Worm (Caenorhabditis elegans) whole organism, L2 larva: ENCODE measurements around the gene T28F3.8.
A peak's percentile ranks its signal among the peaks of the same experiment; 100 is the strongest.

Experiments
- C34F6.9 ChIP-seq: fragments of 150-350 bp; optimal IDR thresholded peaks from 2 replicates; lab custom pipeline; 2014; ENCODE audit warnings: missing biosample characterization, missing genetic modification characterization
- F13H6.1 ChIP-seq: sonication (generic microtip); optimal IDR thresholded peaks from 2 replicates; lab custom pipeline; 2016; ENCODE audit warnings: missing genetic modification characterization, missing compliant biosample characterization
- R02D3.7 ChIP-seq: fragments of 150-350 bp; optimal IDR thresholded peaks from 2 replicates; lab custom pipeline; 2014; ENCODE audit warnings: missing biosample characterization, missing genetic modification characterization
- Y55F3AM.14 ChIP-seq: fragments of 200-800 bp; sonication (Bioruptor generic); optimal IDR thresholded peaks from 2 replicates; lab custom pipeline; 2018; ENCODE audit warnings: mild to moderate bottlenecking, missing genetic modification characterization, missing compliant biosample characterization
- ZK546.5 ChIP-seq: sonication (generic microtip); optimal IDR thresholded peaks from 2 replicates; lab custom pipeline; 2017; ENCODE audit warnings: missing biosample characterization, missing genetic modification characterization
- alr-1 ChIP-seq: fragments of 150-350 bp; optimal IDR thresholded peaks from 2 replicates; lab custom pipeline; 2014; ENCODE audit warnings: missing biosample characterization, missing genetic modification characterization
- blmp-1 ChIP-seq: sonication (generic microtip); optimal IDR thresholded peaks from 2 replicates; lab custom pipeline; 2017; ENCODE audit warnings: missing genetic modification characterization, mild to moderate bottlenecking, missing compliant biosample characterization, antibody characterized with exemption, moderate library complexity; ENCODE audit not compliant: insufficient read depth
- ceh-16 ChIP-seq: fragments of 150-350 bp; optimal IDR thresholded peaks from 2 replicates; lab custom pipeline; 2014; ENCODE audit warnings: missing biosample characterization, missing genetic modification characterization
- dmd-4 ChIP-seq: sonication (generic microtip); optimal IDR thresholded peaks from 2 replicates; lab custom pipeline; 2017; ENCODE audit warnings: missing biosample characterization, missing genetic modification characterization
- elt-3 ChIP-seq: sonication (generic microtip); optimal IDR thresholded peaks from 2 replicates; lab custom pipeline; 2017; ENCODE audit warnings: missing biosample characterization, missing genetic modification characterization
- fos-1 ChIP-seq: fragments of 150-350 bp; optimal IDR thresholded peaks from 2 replicates; lab custom pipeline; 2014; ENCODE audit warnings: missing biosample characterization, missing genetic modification characterization
- gmeb-1 ChIP-seq: fragments of 150-350 bp; optimal IDR thresholded peaks from 2 replicates; lab custom pipeline; 2014; ENCODE audit warnings: missing biosample characterization, missing genetic modification characterization
- lin-11 ChIP-seq: fragments of 150-350 bp; sonication (generic microtip); optimal IDR thresholded peaks from 2 replicates; lab custom pipeline; 2014; ENCODE audit warnings: missing biosample characterization, missing genetic modification characterization, inconsistent platforms, mixed read lengths
- lin-13 ChIP-seq: fragments of 150-350 bp; optimal IDR thresholded peaks from 2 replicates; lab custom pipeline; 2014; ENCODE audit warnings: missing biosample characterization, missing genetic modification reagents, missing genetic modification characterization
- lin-39 ChIP-seq: fragments of 150-350 bp; optimal IDR thresholded peaks from 2 replicates; lab custom pipeline; 2014; ENCODE audit warnings: missing biosample characterization, missing genetic modification reagents, missing genetic modification characterization
- lsy-2 ChIP-seq, 2 experiments: fragments of 150-350 bp in 1 of 2; sonication (generic microtip) in 1 of 2; optimal IDR thresholded peaks; 2 replicates each; lab custom pipeline; 2014 to 2017; ENCODE audit warnings: missing biosample characterization in 2 of 2, missing genetic modification characterization in 2 of 2
- mab-5 ChIP-seq: fragments of 150-350 bp; optimal IDR thresholded peaks from 2 replicates; lab custom pipeline; 2014; ENCODE audit warnings: missing biosample characterization, missing genetic modification characterization
- mbf-1 ChIP-seq: sonication (generic microtip); optimal IDR thresholded peaks from 2 replicates; lab custom pipeline; 2017; ENCODE audit warnings: missing biosample characterization, missing genetic modification characterization
- mdl-1 ChIP-seq, 2 experiments: fragments of 150-350 bp in 1 of 2; sonication (generic microtip) in 1 of 2; optimal IDR thresholded peaks; 2 replicates each; lab custom pipeline; 2017; ENCODE audit warnings: missing biosample characterization in 2 of 2, missing genetic modification characterization in 2 of 2
- nhr-10 ChIP-seq: sonication (generic microtip); optimal IDR thresholded peaks from 2 replicates; lab custom pipeline; 2017; ENCODE audit warnings: missing biosample characterization, missing genetic modification characterization
- nhr-11 ChIP-seq: fragments of 150-350 bp; optimal IDR thresholded peaks from 2 replicates; lab custom pipeline; 2014; ENCODE audit warnings: missing biosample characterization, missing genetic modification characterization
- nhr-12 ChIP-seq: fragments of 150-350 bp; optimal IDR thresholded peaks from 2 replicates; lab custom pipeline; 2014; ENCODE audit warnings: missing biosample characterization, missing genetic modification characterization
- nhr-129 ChIP-seq: fragments of 150-350 bp; optimal IDR thresholded peaks from 2 replicates; lab custom pipeline; 2014; ENCODE audit warnings: missing biosample characterization, missing genetic modification characterization
- nhr-23 ChIP-seq: fragments of 150-350 bp; optimal IDR thresholded peaks from 2 replicates; lab custom pipeline; 2014; ENCODE audit warnings: missing biosample characterization, missing genetic modification reagents, missing genetic modification characterization
- nhr-237 ChIP-seq: fragments of 150-350 bp; optimal IDR thresholded peaks from 2 replicates; lab custom pipeline; 2014; ENCODE audit warnings: missing biosample characterization, missing genetic modification characterization
- nhr-25 ChIP-seq: fragments of 150-350 bp; sonication (generic microtip); optimal IDR thresholded peaks from 3 replicates; lab custom pipeline; 2014; ENCODE audit warnings: missing biosample characterization, missing genetic modification characterization
- nhr-6 ChIP-seq: fragments of 150-350 bp; optimal IDR thresholded peaks from 2 replicates; lab custom pipeline; 2014; ENCODE audit warnings: missing biosample characterization, missing genetic modification characterization
- peb-1 ChIP-seq: fragments of 150-350 bp; optimal IDR thresholded peaks from 2 replicates; lab custom pipeline; 2014; ENCODE audit warnings: missing biosample characterization, missing genetic modification characterization
- sma-3 ChIP-seq: sonication (generic microtip); optimal IDR thresholded peaks from 2 replicates; lab custom pipeline; 2016; ENCODE audit warnings: missing genetic modification reagents, missing genetic modification characterization, missing compliant biosample characterization
- sma-9 ChIP-seq, 2 experiments: fragments of 150-350 bp in 1 of 2; sonication (generic microtip) in 1 of 2; optimal IDR thresholded peaks; 2 replicates each; lab custom pipeline; 2014 to 2016; ENCODE audit warnings: missing genetic modification characterization in 2 of 2, mild to moderate bottlenecking in 1 of 2, missing biosample characterization in 1 of 2, missing compliant biosample characterization in 1 of 2, missing genetic modification reagents in 1 of 2, moderate library complexity in 1 of 2
- snpc-4 ChIP-seq: fragments of 150-350 bp; optimal IDR thresholded peaks from 2 replicates; lab custom pipeline; 2014; ENCODE audit warnings: missing biosample characterization, missing genetic modification characterization
- unc-55 ChIP-seq: fragments of 150-350 bp; sonication (generic microtip); optimal IDR thresholded peaks from 3 replicates; lab custom pipeline; 2014; ENCODE audit warnings: missing biosample characterization, missing genetic modification reagents, missing genetic modification characterization
- unc-62 ChIP-seq: fragments of 150-350 bp; optimal IDR thresholded peaks from 2 replicates; lab custom pipeline; 2014; ENCODE audit warnings: missing biosample characterization, missing genetic modification reagents, missing genetic modification characterization
- zag-1 ChIP-seq: fragments of 150-350 bp; optimal IDR thresholded peaks from 2 replicates; lab custom pipeline; 2014; ENCODE audit warnings: missing biosample characterization, missing genetic modification characterization
- ztf-11 ChIP-seq: sonication (generic microtip); optimal IDR thresholded peaks from 2 replicates; lab custom pipeline; 2017; ENCODE audit warnings: missing biosample characterization, missing genetic modification characterization
- ztf-4 ChIP-seq: fragments of 150-350 bp; optimal IDR thresholded peaks from 2 replicates; lab custom pipeline; 2014; ENCODE audit warnings: missing biosample characterization, missing genetic modification characterization

Gene T28F3.8

ce11 chrIV:17268628-17269027 is 38.5 kb downstream of the T28F3.8 start (continued):
- peak; percentile 87 for TF ChIP-seq nhr-129 (tag; lab: Kevin White, UChicago)
- TF ChIP-seq sma-9 (GFP tag; optimal IDR thresholded peaks at IDR 0.05; lab: Kevin White, UChicago) = peak; percentile 45
- TF ChIP-seq sma-9 (tag; optimal IDR thresholded peaks at IDR 0.05; lab: Kevin White, UChicago) = no peak
- no peak for TF ChIP-seq mbf-1 (tag; lab: Kevin White, UChicago)
- TF ChIP-seq ztf-11 (tag; lab: Kevin White, UChicago) = no peak
- no peak for TF ChIP-seq gmeb-1 (tag; lab: Kevin White, UChicago)
- peak; percentile 56 for TF ChIP-seq unc-55 (GFP tag; lab: Kevin White, UChicago)
- TF ChIP-seq zag-1 (tag; lab: Kevin White, UChicago) = peak; percentile 5
- TF ChIP-seq lin-13 (GFP tag; lab: Kevin White, UChicago) = peak; percentile 8
- TF ChIP-seq lsy-2 (tag; optimal IDR thresholded peaks at IDR 0.05; lab: Kevin White, UChicago) = peak in 1 of 2 experiments; percentile 51
- TF ChIP-seq elt-3 (tag; lab: Kevin White, UChicago) = no peak
- no peak for TF ChIP-seq nhr-11 (tag; lab: Kevin White, UChicago)
- no peak for TF ChIP-seq unc-62 (GFP tag; lab: Kevin White, UChicago)
- TF ChIP-seq nhr-23 = no peak
- TF ChIP-seq nhr-25 (tag; lab: Kevin White, UChicago) = no peak
- peak; percentile 10 for TF ChIP-seq snpc-4 (tag; lab: Kevin White, UChicago)
- TF ChIP-seq mdl-1 (tag; optimal IDR thresholded peaks at IDR 0.05; lab: Kevin White, UChicago) = no peak
- no peak for TF ChIP-seq ztf-4 (tag; lab: Kevin White, UChicago)
- TF ChIP-seq blmp-1 (tag; lab: Kevin White, UChicago) = no peak
- TF ChIP-seq C34F6.9 (tag; lab: Kevin White, UChicago) = peak; percentile 73

- no peak for TF ChIP-seq lin-13 (GFP tag; lab: Kevin White, UChicago)
- no peak for TF ChIP-seq ztf-4 (tag; lab: Kevin White, UChicago)
These were observed 39.1 kb downstream of the T28F3.8 start for ce11 chrIV:17268069-17268468.

ce11 chrIV:17267304-17267891 is 39.7 kb downstream of the T28F3.8 start:
- no peak for TF ChIP-seq nhr-6
- TF ChIP-seq mab-5 = peak; percentile 27
- no peak for TF ChIP-seq nhr-237
- TF ChIP-seq unc-55 (GFP tag; lab: Kevin White, UChicago) = peak; percentile 70
- no peak for TF ChIP-seq dmd-4 (tag; lab: Kevin White, UChicago)
- TF ChIP-seq ceh-16 (tag; lab: Kevin White, UChicago) = no peak
- no peak for TF ChIP-seq lin-11 (tag; lab: Kevin White, UChicago)
- TF ChIP-seq R02D3.7 (tag; lab: Kevin White, UChicago) = no peak
- TF ChIP-seq lin-39 (tag; lab: Kevin White, UChicago) = no peak
- no peak for TF ChIP-seq peb-1
- TF ChIP-seq Y55F3AM.14 (GFP tag; lab: Kevin White, UChicago) = no peak
- TF ChIP-seq sma-3 (GFP tag; lab: Kevin White, UChicago) = no peak
- no peak for TF ChIP-seq elt-3 (tag; lab: Kevin White, UChicago)
- TF ChIP-seq, all 48 proteins: peak for 2

- TF ChIP-seq ceh-16 (tag; lab: Kevin White, UChicago) (no peak), nhr-10 (tag; lab: Kevin White, UChicago) (no peak), ztf-11 (tag; lab: Kevin White, UChicago) (no peak), nhr-23 (no peak), nhr-6 (no peak), F13H6.1 (tag; lab: Kevin White, UChicago) (no peak), sma-9 (GFP tag; optimal IDR thresholded peaks at IDR 0.05; lab: Kevin White, UChicago) (no peak), sma-9 (tag; optimal IDR thresholded peaks at IDR 0.05; lab: Kevin White, UChicago) (no peak), blmp-1 (tag; lab: Kevin White, UChicago) (no peak), nhr-12 (tag; lab: Kevin White, UChicago) (no peak), alr-1 (tag; lab: Kevin White, UChicago) (no peak), ZK546.5 (no peak), fos-1 (tag; lab: Kevin White, UChicago) (no peak), Y55F3AM.14 (GFP tag; lab: Kevin White, UChicago) (no peak), R02D3.7 (tag; lab: Kevin White, UChicago) (no peak), unc-62 (GFP tag; lab: Kevin White, UChicago) (no peak), lin-11 (tag; lab: Kevin White, UChicago) (no peak)
These were observed 41.4 kb downstream of the T28F3.8 start for ce11 chrIV:17265716-17266115.
